Worm (Caenorhabditis elegans): Measurements from ENCODE around the gene twk-21.

twk-21 gene

ce11 chrX:16298173-16298572 lies 1.5 kb upstream of the twk-21 start (continued):
- TF ChIP-seq zip-5 (tag; optimal IDR thresholded peaks at IDR 0.05) = no peak
- TF ChIP-seq fkh-6 (tag; optimal IDR thresholded peaks at IDR 0.05) = no peak
- TF ChIP-seq mec-3 (tag; optimal IDR thresholded peaks at IDR 0.05; ENCODE audit: borderline replicate concordance) = no peak
- TF ChIP-seq hlh-30 (tag; optimal IDR thresholded peaks at IDR 0.05; ENCODE audit: insufficient read depth) = no peak
- TF ChIP-seq dmd-4 (tag; optimal IDR thresholded peaks at IDR 0.05; ENCODE audit: borderline replicate concordance) = no peak
- TF ChIP-seq pros-1 (tag; optimal IDR thresholded peaks at IDR 0.05) = no peak
- TF ChIP-seq K02D7.2 (tag; optimal IDR thresholded peaks at IDR 0.05) = no peak
- TF ChIP-seq dve-1 (tag; optimal IDR thresholded peaks at IDR 0.05) = no peak
- no peak for TF ChIP-seq ceh-6 (GFP tag; optimal IDR thresholded peaks at IDR 0.05)
- peak; percentile 3 for TF ChIP-seq ztf-16 (tag; optimal IDR thresholded peaks at IDR 0.05)
- TF ChIP-seq sdc-2 (tag; optimal IDR thresholded peaks at IDR 0.05) = peak; percentile 87
- TF ChIP-seq nhr-232 (tag; optimal IDR thresholded peaks at IDR 0.05) = no peak
- TF ChIP-seq ttx-3 (tag; optimal IDR thresholded peaks at IDR 0.05) = no peak
- TF ChIP-seq npax-4 (tag; optimal IDR thresholded peaks at IDR 0.05) = peak; percentile 24
- no peak for TF ChIP-seq pha-2 (tag; optimal IDR thresholded peaks at IDR 0.05)
- TF ChIP-seq ceh-19 (GFP tag; optimal IDR thresholded peaks at IDR 0.05) = no peak
- no peak for TF ChIP-seq F13H6.1 (tag; optimal IDR thresholded peaks at IDR 0.05)
- no peak for TF ChIP-seq pqm-1 (tag; optimal IDR thresholded peaks at IDR 0.05)
- TF ChIP-seq C08G9.2 (tag; optimal IDR thresholded peaks at IDR 0.05) = peak; percentile 17
- TF ChIP-seq ceh-30 (tag; optimal IDR thresholded peaks at IDR 0.05) = no peak
- TF ChIP-seq hlh-15 (tag; optimal IDR thresholded peaks at IDR 0.05) = peak; percentile 22
- TF ChIP-seq eyg-1 (tag; optimal IDR thresholded peaks at IDR 0.05) = no peak
- TF ChIP-seq T23F11.4 (GFP tag; optimal IDR thresholded peaks at IDR 0.05) = no peak
- TF ChIP-seq rnt-1 (tag; optimal IDR thresholded peaks at IDR 0.05) = no peak
- peak; percentile 24 for TF ChIP-seq elt-2 (tag; optimal IDR thresholded peaks at IDR 0.05)
- TF ChIP-seq tbx-2 (tag; optimal IDR thresholded peaks at IDR 0.05) = no peak
- TF ChIP-seq hlh-6 (tag; optimal IDR thresholded peaks at IDR 0.05) = no peak
- no peak for TF ChIP-seq ceh-31 (tag; optimal IDR thresholded peaks at IDR 0.05)
- TF ChIP-seq madf-2 (tag; optimal IDR thresholded peaks at IDR 0.05) = no peak

- no peak for TF ChIP-seq che-1 (tag; optimal IDR thresholded peaks at IDR 0.05)
- no peak for TF ChIP-seq C38D4.7 (GFP tag; optimal IDR thresholded peaks at IDR 0.05)
- no peak for TF ChIP-seq sox-2 (GFP tag; IDR thresholded peaks at IDR 0.05)
- no peak for TF ChIP-seq syd-9 (tag; optimal IDR thresholded peaks at IDR 0.05)
- no peak for TF ChIP-seq ztf-16 (tag; optimal IDR thresholded peaks at IDR 0.05)
- TF ChIP-seq gmeb-2 (tag; optimal IDR thresholded peaks at IDR 0.05) = no peak
- TF ChIP-seq ahr-1 (tag; optimal IDR thresholded peaks at IDR 0.05) = no peak
- TF ChIP-seq sdc-2 (tag; optimal IDR thresholded peaks at IDR 0.05) = no peak
Observed at ce11 chrX:16300422-16300821, 730 bp downstream of the twk-21 start.

ce11 chrX:16306164-16306563 lies 6.5 kb downstream of the twk-21 start, which contains the start of gene twk-22:
TSS of gene twk-22 (plus strand) at chrX:16306464.
- TF ChIP-seq syd-9 (tag; optimal IDR thresholded peaks at IDR 0.05) (no peak), nhr-11 (tag; optimal IDR thresholded peaks at IDR 0.05) (no peak), ceh-6 (GFP tag; optimal IDR thresholded peaks at IDR 0.05) (no peak)

- TF ChIP-seq C38D4.7 (GFP tag; optimal IDR thresholded peaks at IDR 0.05) (no peak), ets-4 (tag; optimal IDR thresholded peaks at IDR 0.05) (no peak), ceh-31 (tag; optimal IDR thresholded peaks at IDR 0.05) (no peak), ztf-16 (tag; optimal IDR thresholded peaks at IDR 0.05) (no peak), ceh-6 (GFP tag; optimal IDR thresholded peaks at IDR 0.05) (no peak), nhr-232 (tag; optimal IDR thresholded peaks at IDR 0.05) (no peak), nhr-11 (tag; optimal IDR thresholded peaks at IDR 0.05) (no peak), unc-55 (GFP tag; optimal IDR thresholded peaks at IDR 0.05) (no peak)
Observed at ce11 chrX:16309705-16310104, 10.0 kb downstream of the twk-21 start.
